Worm (Caenorhabditis elegans) whole organism, L4 larva: Measurements from ENCODE around the gene skpo-3.
A peak's percentile ranks its signal among the peaks of the same experiment; 100 is the strongest.

ENCODE experiments used
- F49E8.2 ChIP-seq: sonication (generic microtip); optimal IDR thresholded peaks from 2 replicates; lab custom pipeline; 2016; ENCODE audit warnings: missing compliant biosample characterization, mild to moderate bottlenecking, missing genetic modification characterization, borderline replicate concordance
- R02D3.7 ChIP-seq: fragments of 150-350 bp; sonication (generic microtip); optimal IDR thresholded peaks from 3 replicates; lab custom pipeline; 2014; ENCODE audit warnings: missing biosample characterization, missing genetic modification characterization
- T20F7.1 ChIP-seq: fragments of 200-800 bp; sonication (Bioruptor generic); optimal IDR thresholded peaks from 2 replicates; lab custom pipeline; 2018; ENCODE audit warnings: mild to moderate bottlenecking, missing genetic modification characterization, missing compliant biosample characterization
- Y105C5A.15 ChIP-seq: fragments of 200-800 bp; sonication (Bioruptor generic); IDR thresholded peaks from 2 replicates; pipeline ENCODE4 v1.3.6; 2022; ENCODE audit warnings: missing genetic modification characterization, missing compliant biosample characterization
- Y5F2A.4 ChIP-seq: fragments of 200-800 bp; sonication (Bioruptor generic); optimal IDR thresholded peaks from 2 replicates; lab custom pipeline; 2018; ENCODE audit warnings: mild to moderate bottlenecking, missing genetic modification characterization, missing compliant biosample characterization
- aly-2 ChIP-seq: sonication (generic microtip); optimal IDR thresholded peaks from 2 replicates; lab custom pipeline; 2018; ENCODE audit warnings: missing biosample characterization, missing genetic modification characterization
- daf-12 ChIP-seq: fragments of 150-350 bp; optimal IDR thresholded peaks from 2 replicates; lab custom pipeline; 2014; ENCODE audit warnings: missing biosample characterization, missing genetic modification reagents, missing genetic modification characterization
- daf-19 ChIP-seq: fragments of 200-800 bp; sonication (Bioruptor generic); conservative IDR thresholded peaks from 2 replicates; pipeline ENCODE4 v1.3.6; 2022; ENCODE audit warnings: missing genetic modification characterization, missing compliant biosample characterization
- dmd-6 ChIP-seq: fragments of 200-800 bp; sonication (Bioruptor generic); IDR thresholded peaks from 2 replicates; pipeline ENCODE4 v1.3.6; 2022; ENCODE audit warnings: missing genetic modification reagents, missing genetic modification characterization, missing compliant biosample characterization
- dmd-9 ChIP-seq: fragments of 200-800 bp; sonication (Bioruptor generic); IDR thresholded peaks from 2 replicates; pipeline ENCODE4 v1.3.6; 2022; ENCODE audit warnings: missing genetic modification reagents, missing genetic modification characterization, missing compliant biosample characterization
- fkh-10 ChIP-seq: fragments of 150-350 bp; optimal IDR thresholded peaks from 2 replicates; lab custom pipeline; 2014; ENCODE audit warnings: missing biosample characterization, missing genetic modification reagents, missing genetic modification characterization
- fos-1 ChIP-seq: fragments of 150-350 bp; optimal IDR thresholded peaks from 2 replicates; lab custom pipeline; 2014; ENCODE audit warnings: missing biosample characterization, missing genetic modification characterization
- gei-8 ChIP-seq: fragments of 200-800 bp; sonication (Bioruptor generic); optimal IDR thresholded peaks from 2 replicates; lab custom pipeline; 2018; ENCODE audit warnings: mild to moderate bottlenecking, missing genetic modification characterization, missing compliant biosample characterization
- hif-1 ChIP-seq, 2 experiments: sonication (generic microtip); optimal IDR thresholded peaks; 2 replicates each; lab custom pipeline; 2016 to 2017; ENCODE audit warnings: missing compliant biosample characterization in 2 of 2, missing genetic modification characterization in 2 of 2, missing genetic modification reagents in 2 of 2, missing genotype in 2 of 2, mild to moderate bottlenecking in 1 of 2
- hlh-11 ChIP-seq: fragments of 200-800 bp; sonication (Bioruptor generic); optimal IDR thresholded peaks from 2 replicates; lab custom pipeline; 2018; ENCODE audit warnings: mild to moderate bottlenecking, missing genetic modification characterization, missing compliant biosample characterization
- hlh-30 ChIP-seq: sonication (generic microtip); optimal IDR thresholded peaks from 2 replicates; lab custom pipeline; 2017; ENCODE audit warnings: antibody characterized with exemption, mild to moderate bottlenecking, missing genetic modification characterization, missing compliant biosample characterization; ENCODE audit not compliant: insufficient read depth
- lin-1 ChIP-seq: fragments of 200-800 bp; sonication (Bioruptor generic); IDR thresholded peaks from 2 replicates; pipeline ENCODE4 v1.3.6; 2022; ENCODE audit warnings: missing genetic modification reagents, missing genetic modification characterization, missing compliant biosample characterization
- lin-39 ChIP-seq: fragments of 150-350 bp; optimal IDR thresholded peaks from 2 replicates; lab custom pipeline; 2014; ENCODE audit warnings: missing biosample characterization, missing genetic modification reagents, missing genetic modification characterization
- lsy-2 ChIP-seq, 2 experiments: fragments of 150-350 bp in 1 of 2; sonication (generic microtip) in 1 of 2; optimal IDR thresholded peaks; 2 replicates each; lab custom pipeline; 2014 to 2017; ENCODE audit warnings: missing biosample characterization in 2 of 2, missing genetic modification characterization in 2 of 2
- madf-9 ChIP-seq: fragments of 200-800 bp; sonication (Bioruptor generic); conservative IDR thresholded peaks from 2 replicates; pipeline ENCODE4 v1.3.6; 2022; ENCODE audit warnings: missing genetic modification reagents, missing genetic modification characterization, missing compliant biosample characterization
- mdl-1 ChIP-seq, 2 experiments: fragments of 150-350 bp in 1 of 2; sonication (generic microtip) in 1 of 2; optimal IDR thresholded peaks; 2 replicates each; lab custom pipeline; 2014 to 2017; ENCODE audit warnings: missing biosample characterization in 2 of 2, missing genetic modification characterization in 2 of 2
- mes-2 ChIP-seq: sonication (generic microtip); optimal IDR thresholded peaks from 2 replicates; lab custom pipeline; 2016; ENCODE audit warnings: missing genotype, mild to moderate bottlenecking, missing genetic modification characterization, missing compliant biosample characterization; ENCODE audit not compliant: poor library complexity, severe bottlenecking
- mxl-2 ChIP-seq: fragments of 200-800 bp; sonication (Bioruptor generic); conservative IDR thresholded peaks from 2 replicates; pipeline ENCODE4 v1.3.6; 2022; ENCODE audit warnings: missing genetic modification reagents, missing genetic modification characterization, missing compliant biosample characterization
- mxl-3 ChIP-seq: fragments of 200-800 bp; sonication (Bioruptor generic); optimal IDR thresholded peaks from 2 replicates; lab custom pipeline; 2018; ENCODE audit warnings: mild to moderate bottlenecking, missing genetic modification characterization, missing compliant biosample characterization
- nhr-11 ChIP-seq: fragments of 150-350 bp; optimal IDR thresholded peaks from 2 replicates; lab custom pipeline; 2014; ENCODE audit warnings: missing biosample characterization, missing genetic modification characterization
- nhr-237 ChIP-seq: sonication (generic microtip); optimal IDR thresholded peaks from 2 replicates; lab custom pipeline; 2017; ENCODE audit warnings: missing biosample characterization, missing genetic modification characterization
- nhr-25 ChIP-seq: sonication (generic microtip); optimal IDR thresholded peaks from 2 replicates; lab custom pipeline; 2017; ENCODE audit warnings: missing genetic modification characterization, mild to moderate bottlenecking, missing compliant biosample characterization, antibody characterized with exemption, moderate library complexity, borderline replicate concordance; ENCODE audit not compliant: insufficient read depth
- nhr-28 ChIP-seq: fragments of 150-350 bp; optimal IDR thresholded peaks from 2 replicates; lab custom pipeline; 2014; ENCODE audit warnings: missing biosample characterization, missing genetic modification characterization
- nhr-76 ChIP-seq: fragments of 150-350 bp; optimal IDR thresholded peaks from 2 replicates; lab custom pipeline; 2014; ENCODE audit warnings: missing biosample characterization, missing genetic modification characterization
- php-3 ChIP-seq: fragments of 200-800 bp; sonication (Bioruptor generic); IDR thresholded peaks from 2 replicates; pipeline ENCODE4 v1.3.6; 2022; ENCODE audit warnings: missing genetic modification reagents, missing genetic modification characterization, missing compliant biosample characterization
- pqm-1 ChIP-seq: sonication (generic microtip); optimal IDR thresholded peaks from 2 replicates; lab custom pipeline; 2017; ENCODE audit warnings: missing biosample characterization, missing genetic modification characterization
- rbr-2 ChIP-seq: sonication (generic microtip); optimal IDR thresholded peaks from 2 replicates; lab custom pipeline; 2016; ENCODE audit warnings: missing genotype, missing genetic modification characterization, missing compliant biosample characterization
- set-16 ChIP-seq: fragments of 200-800 bp; sonication (Bioruptor generic); IDR thresholded peaks from 2 replicates; pipeline ENCODE4 v1.3.6; 2022; ENCODE audit warnings: missing genetic modification reagents, missing genetic modification characterization, missing compliant biosample characterization
- spr-3 ChIP-seq: fragments of 200-800 bp; sonication (Bioruptor generic); optimal IDR thresholded peaks from 2 replicates; lab custom pipeline; 2018; ENCODE audit warnings: mild to moderate bottlenecking, missing genetic modification characterization, missing compliant biosample characterization
- tag-97 ChIP-seq: fragments of 200-800 bp; sonication (Bioruptor generic); IDR thresholded peaks from 2 replicates; pipeline ENCODE4 v1.3.6; 2022; ENCODE audit warnings: missing genetic modification characterization, missing compliant biosample characterization
- unc-62 ChIP-seq, 3 experiments: fragments of 150-350 bp in 1 of 3; sonication (generic microtip); optimal IDR thresholded peaks in 2 of 3; peaks in 1 of 3; 1 replicate in 1 of 3; 2 replicates in 2 of 3; lab custom pipeline; 2014 to 2017; ENCODE audit warnings: missing biosample characterization in 3 of 3, missing genetic modification characterization in 3 of 3, missing genetic modification reagents in 3 of 3, missing genotype in 1 of 3
- vab-7 ChIP-seq: fragments of 200-800 bp; sonication (Bioruptor generic); IDR thresholded peaks from 2 replicates; pipeline ENCODE4 v1.3.6; 2022; ENCODE audit warnings: missing genetic modification reagents, missing genetic modification characterization, missing compliant biosample characterization
- zag-1 ChIP-seq: fragments of 150-350 bp; optimal IDR thresholded peaks from 2 replicates; lab custom pipeline; 2014; ENCODE audit warnings: missing biosample characterization, missing genetic modification characterization
- zip-2 ChIP-seq: fragments of 150-350 bp; optimal IDR thresholded peaks from 2 replicates; lab custom pipeline; 2014; ENCODE audit warnings: missing biosample characterization, missing genetic modification characterization
- ztf-11 ChIP-seq: fragments of 150-350 bp; optimal IDR thresholded peaks from 2 replicates; lab custom pipeline; 2014; ENCODE audit warnings: missing biosample characterization, missing genetic modification characterization

The skpo-3 gene

ce11 chrII:7264675-7265074 is 19.0 kb downstream of the skpo-3 start (continued):
- peak; percentile 70 for TF ChIP-seq pqm-1 (tag; lab: Kevin White, UChicago)
- peak in 1 of 2 experiments; percentile 68 for TF ChIP-seq mdl-1 (tag; optimal IDR thresholded peaks at IDR 0.05; lab: Kevin White, UChicago)
- no peak for TF ChIP-seq nhr-11 (tag; lab: Kevin White, UChicago)
- TF ChIP-seq nhr-76 = no peak
- no peak for TF ChIP-seq Y5F2A.4 (GFP tag; lab: Kevin White, UChicago)
- TF ChIP-seq tag-97 (GFP tag; lab: Robert Waterston, UW) = no peak
- peak; percentile 85 for TF ChIP-seq nhr-28 (tag; lab: Kevin White, UChicago)
- no peak for TF ChIP-seq spr-3 (GFP tag; lab: Kevin White, UChicago)
- TF ChIP-seq F49E8.2 (tag; lab: Kevin White, UChicago) = no peak
- no peak for TF ChIP-seq lsy-2 (tag; optimal IDR thresholded peaks at IDR 0.05; lab: Kevin White, UChicago)
- no peak for TF ChIP-seq lin-1 (GFP tag; lab: Robert Waterston, UW)
- TF ChIP-seq gei-8 (GFP tag; lab: Kevin White, UChicago) = no peak
- TF ChIP-seq fkh-10 (GFP tag; lab: Kevin White, UChicago) = no peak
- TF ChIP-seq mxl-3 (GFP tag; lab: Kevin White, UChicago) = peak; percentile 48
- no peak for TF ChIP-seq hif-1 (tag; optimal IDR thresholded peaks at IDR 0.05; lab: Kevin White, UChicago)
- no peak for TF ChIP-seq set-16 (GFP tag; lab: Robert Waterston, UW)
- no peak for TF ChIP-seq madf-9 (GFP tag; lab: Robert Waterston, UW)
- no peak for TF ChIP-seq aly-2 (tag; lab: Kevin White, UChicago)
- no peak for TF ChIP-seq Y105C5A.15 (GFP tag; lab: Robert Waterston, UW)
- no peak for TF ChIP-seq vab-7 (GFP tag; lab: Robert Waterston, UW)
- TF ChIP-seq ztf-11 = no peak
- no peak for TF ChIP-seq php-3
- no peak for TF ChIP-seq rbr-2 (tag; lab: Kevin White, UChicago)
- no peak for TF ChIP-seq mxl-2 (GFP tag; lab: Robert Waterston, UW)
- no peak for TF ChIP-seq T20F7.1 (GFP tag; lab: Kevin White, UChicago)
- no peak for TF ChIP-seq daf-12 (tag; lab: Kevin White, UChicago)
- no peak for TF ChIP-seq fos-1
- TF ChIP-seq nhr-25 = no peak
- no peak for TF ChIP-seq R02D3.7 (tag; lab: Kevin White, UChicago)
- TF ChIP-seq daf-19 (GFP tag; lab: Robert Waterston, UW) = no peak
- TF ChIP-seq hlh-30 = peak; percentile 72
- no peak for TF ChIP-seq lin-39 (tag; lab: Kevin White, UChicago)
- TF ChIP-seq zag-1 (tag; lab: Kevin White, UChicago) = no peak
- TF ChIP-seq hlh-11 (tag; lab: Kevin White, UChicago) = peak; percentile 77
- no peak for TF ChIP-seq mes-2 (tag; lab: Kevin White, UChicago)
- TF ChIP-seq zip-2 (tag; lab: Kevin White, UChicago) = no peak
- no peak for TF ChIP-seq unc-62 (GFP tag; optimal IDR thresholded peaks at IDR 0.05 in 1 of 2; lab: Kevin White, UChicago)
- TF ChIP-seq unc-62 (tag; optimal IDR thresholded peaks at IDR 0.05; lab: Kevin White, UChicago) = no peak
- no peak for TF ChIP-seq nhr-237 (tag; lab: Kevin White, UChicago)

- peak; percentile 95 for TF ChIP-seq dmd-6 (GFP tag; lab: Robert Waterston, UW)
- no peak for TF ChIP-seq dmd-9
- peak; percentile 52 for TF ChIP-seq nhr-28 (tag; lab: Kevin White, UChicago)
These were observed 24.1 kb downstream of the skpo-3 start for ce11 chrII:7269783-7270182.
